Fruit fly (Drosophila melanogaster) whole organism, embryonic: ENCODE measurements around the gene CG5790.

Source experiments
- Adf1 ChIP-seq: fragments of 200-800 bp; sonication (Bioruptor generic); IDR thresholded peaks from 2 replicates; pipeline ENCODE4 v1.3.6; 2022; ENCODE audit warnings: missing biosample characterization, missing genetic modification characterization
- Bgb ChIP-seq: fragments of 200-800 bp; sonication (Bioruptor generic); IDR thresholded peaks from 2 replicates; pipeline ENCODE4 v1.3.6; 2022; ENCODE audit warnings: missing biosample characterization, missing genetic modification characterization; ENCODE audit not compliant: partially characterized antibody
- CG11247 ChIP-seq: fragments of 200-800 bp; sonication (Bioruptor generic); IDR thresholded peaks from 2 replicates; pipeline ENCODE4 v1.3.6; 2022; ENCODE audit warnings: missing biosample characterization, missing genetic modification characterization
- CG11504 ChIP-seq: fragments of 200-800 bp; sonication (Bioruptor generic); optimal IDR thresholded peaks from 3 replicates; lab custom pipeline; 2019; ENCODE audit warnings: missing biosample characterization, mild to moderate bottlenecking, missing genetic modification characterization, moderate library complexity
- CG11695 ChIP-seq: fragments of 200-800 bp; sonication (Bioruptor generic); IDR thresholded peaks from 3 replicates; pipeline ENCODE4 v1.3.6; 2022; ENCODE audit warnings: missing biosample characterization, missing genetic modification characterization
- CG12391 ChIP-seq: fragments of 200-800 bp; sonication (Bioruptor generic); optimal IDR thresholded peaks from 3 replicates; lab custom pipeline; 2018; ENCODE audit warnings: missing biosample characterization, mild to moderate bottlenecking, missing genetic modification characterization, moderate library complexity
- CG14050 ChIP-seq: fragments of 200-800 bp; sonication (Bioruptor generic); IDR thresholded peaks from 3 replicates; pipeline ENCODE4 v1.3.6; 2022; ENCODE audit warnings: missing biosample characterization, missing genetic modification characterization
- CG16813 ChIP-seq: fragments of 200-800 bp; sonication (Bioruptor generic); IDR thresholded peaks from 3 replicates; pipeline ENCODE4 v1.3.6; 2022; ENCODE audit warnings: missing biosample characterization, missing genetic modification characterization; ENCODE audit not compliant: partially characterized antibody
- CG16815 ChIP-seq: fragments of 200-800 bp; sonication (Bioruptor generic); optimal IDR thresholded peaks from 3 replicates; lab custom pipeline; 2017; ENCODE audit warnings: missing biosample characterization, mild to moderate bottlenecking, missing genetic modification characterization
- CG17359 ChIP-seq: fragments of 200-800 bp; sonication (Bioruptor generic); optimal IDR thresholded peaks from 3 replicates; lab custom pipeline; 2018; ENCODE audit warnings: missing biosample characterization, mild to moderate bottlenecking, missing genetic modification characterization, moderate library complexity
- CG18011 ChIP-seq: fragments of 200-800 bp; sonication (Bioruptor generic); optimal IDR thresholded peaks from 2 replicates; lab custom pipeline; 2017; ENCODE audit warnings: missing biosample characterization, missing genetic modification characterization, mild to moderate bottlenecking, moderate library complexity, missing genotype
- CG18262 ChIP-seq: fragments of 200-800 bp; optimal IDR thresholded peaks from 3 replicates; lab custom pipeline; 2019; ENCODE audit warnings: missing biosample characterization, mild to moderate bottlenecking, missing genetic modification characterization, moderate library complexity
- CG2678 ChIP-seq: fragments of 200-800 bp; sonication (Bioruptor generic); optimal IDR thresholded peaks from 3 replicates; lab custom pipeline; 2019; ENCODE audit warnings: missing biosample characterization, mild to moderate bottlenecking, missing genetic modification characterization, moderate library complexity
- CG2712 ChIP-seq: fragments of 200-800 bp; optimal IDR thresholded peaks from 3 replicates; lab custom pipeline; 2019; ENCODE audit warnings: missing biosample characterization, mild to moderate bottlenecking, missing genetic modification characterization, moderate library complexity
- CG3838 ChIP-seq: fragments of 200-800 bp; sonication (Bioruptor generic); optimal IDR thresholded peaks from 3 replicates; lab custom pipeline; 2016; ENCODE audit warnings: missing biosample characterization, missing genetic modification characterization
- CG4617 ChIP-seq: fragments of 200-800 bp; sonication (Bioruptor generic); optimal IDR thresholded peaks from 3 replicates; lab custom pipeline; 2016; ENCODE audit warnings: missing biosample characterization, missing genetic modification characterization, borderline replicate concordance
- CG5245 ChIP-seq: fragments of 200-800 bp; sonication (Bioruptor generic); optimal IDR thresholded peaks from 3 replicates; lab custom pipeline; 2016; ENCODE audit warnings: missing biosample characterization, missing genetic modification characterization
- CG6791 ChIP-seq: fragments of 200-800 bp; sonication (Bioruptor generic); IDR thresholded peaks from 3 replicates; pipeline ENCODE4 v1.3.6; 2022; ENCODE audit warnings: missing biosample characterization, missing genetic modification characterization; ENCODE audit not compliant: partially characterized antibody
- CG7357 ChIP-seq: fragments of 200-800 bp; sonication (Bioruptor generic); IDR thresholded peaks from 3 replicates; pipeline ENCODE4 v1.3.6; 2022; ENCODE audit warnings: missing biosample characterization, missing genetic modification characterization
- CG9437 ChIP-seq: fragments of 200-800 bp; sonication (Bioruptor generic); optimal IDR thresholded peaks from 2 replicates; lab custom pipeline; 2018; ENCODE audit warnings: missing biosample characterization, mild to moderate bottlenecking, missing genetic modification characterization
- CG9727 ChIP-seq: fragments of 200-800 bp; sonication (Bioruptor generic); optimal IDR thresholded peaks from 3 replicates; lab custom pipeline; 2017; ENCODE audit warnings: missing biosample characterization, mild to moderate bottlenecking, missing genetic modification characterization
- HLHmδ ChIP-seq: fragments of 200-800 bp; sonication (Bioruptor generic); optimal IDR thresholded peaks from 2 replicates; lab custom pipeline; 2018; ENCODE audit warnings: missing biosample characterization, mild to moderate bottlenecking, missing genetic modification characterization, moderate library complexity
- Hmx ChIP-seq: fragments of 200-800 bp; sonication (Bioruptor generic); optimal IDR thresholded peaks from 2 replicates; lab custom pipeline; 2016; ENCODE audit warnings: missing biosample characterization, missing genetic modification characterization
- Lhr ChIP-seq: fragments of 200-800 bp; sonication (Bioruptor generic); optimal IDR thresholded peaks from 3 replicates; lab custom pipeline; 2017; ENCODE audit warnings: mild to moderate bottlenecking, missing biosample characterization, missing genetic modification reagents, missing genetic modification characterization
- Lim3 ChIP-seq: fragments of 200-800 bp; sonication (Bioruptor generic); IDR thresholded peaks from 2 replicates; pipeline ENCODE4 v1.3.6; 2022; ENCODE audit warnings: missing biosample characterization, missing genetic modification characterization
- MTF-1 ChIP-seq: fragments of 200-800 bp; sonication (Bioruptor generic); optimal IDR thresholded peaks from 2 replicates; lab custom pipeline; 2018; ENCODE audit warnings: missing biosample characterization, mild to moderate bottlenecking, missing genetic modification characterization, borderline replicate concordance
- Meics ChIP-seq: fragments of 200-800 bp; sonication (Bioruptor generic); optimal IDR thresholded peaks from 2 replicates; lab custom pipeline; 2017; ENCODE audit warnings: missing biosample characterization, mild to moderate bottlenecking, missing genetic modification characterization
- Poxn ChIP-seq: fragments of 200-800 bp; sonication (Bioruptor generic); IDR thresholded peaks from 2 replicates; pipeline ENCODE4 v1.3.6; 2022; ENCODE audit warnings: missing biosample characterization, missing genetic modification characterization
- Sox102F ChIP-seq: fragments of 200-800 bp; sonication (Bioruptor generic); optimal IDR thresholded peaks from 2 replicates; lab custom pipeline; 2018; ENCODE audit warnings: missing biosample characterization, mild to moderate bottlenecking, missing genetic modification characterization, moderate library complexity
- Ssrp ChIP-seq: fragments of 200-800 bp; sonication (Bioruptor generic); optimal IDR thresholded peaks from 2 replicates; lab custom pipeline; 2018; ENCODE audit warnings: missing biosample characterization, mild to moderate bottlenecking, missing genetic modification characterization, moderate library complexity
- Taf1 ChIP-seq: fragments of 200-800 bp; sonication (Bioruptor generic); IDR thresholded peaks from 2 replicates; pipeline ENCODE4 v1.3.6; 2022; ENCODE audit warnings: missing biosample characterization, missing genetic modification characterization
- abd-A ChIP-seq: fragments of 200-800 bp; sonication (Bioruptor generic); optimal IDR thresholded peaks from 3 replicates; lab custom pipeline; 2019; ENCODE audit warnings: missing biosample characterization, mild to moderate bottlenecking, missing genetic modification characterization, moderate library complexity
- bigmax ChIP-seq: fragments of 200-800 bp; sonication (Bioruptor generic); optimal IDR thresholded peaks from 2 replicates; lab custom pipeline; 2018; ENCODE audit warnings: missing biosample characterization, mild to moderate bottlenecking, missing genetic modification characterization
- btn ChIP-seq: fragments of 200-800 bp; sonication (Bioruptor generic); optimal IDR thresholded peaks from 2 replicates; lab custom pipeline; 2016; ENCODE audit warnings: missing biosample characterization, missing genetic modification characterization
- gcm ChIP-seq: fragments of 200-800 bp; sonication (Bioruptor generic); optimal IDR thresholded peaks from 2 replicates; lab custom pipeline; 2019; ENCODE audit warnings: missing biosample characterization, mild to moderate bottlenecking, missing genetic modification characterization, moderate library complexity
- gem ChIP-seq: fragments of 200-800 bp; sonication (Bioruptor generic); optimal IDR thresholded peaks from 2 replicates; lab custom pipeline; 2019; ENCODE audit warnings: missing biosample characterization, mild to moderate bottlenecking, missing genetic modification characterization, moderate library complexity
- kni ChIP-seq: fragments of 200-800 bp; sonication (Bioruptor generic); optimal IDR thresholded peaks from 3 replicates; lab custom pipeline; 2017; ENCODE audit warnings: mild to moderate bottlenecking, missing biosample characterization, missing genetic modification reagents, missing genetic modification characterization
- lilli ChIP-seq: fragments of 200-800 bp; sonication (Bioruptor generic); optimal IDR thresholded peaks from 3 replicates; lab custom pipeline; 2016; ENCODE audit warnings: missing biosample characterization, missing genetic modification characterization
- mld ChIP-seq: fragments of 200-800 bp; sonication (Bioruptor generic); IDR thresholded peaks from 3 replicates; pipeline ENCODE4 v1.3.6; 2022; ENCODE audit warnings: missing biosample characterization, missing genetic modification characterization; ENCODE audit not compliant: partially characterized antibody
- p53 ChIP-seq: fragments of 200-800 bp; sonication (Bioruptor generic); optimal IDR thresholded peaks from 2 replicates; lab custom pipeline; 2016; ENCODE audit warnings: missing biosample characterization, missing genetic modification characterization
- phol ChIP-seq: fragments of 200-800 bp; sonication (Bioruptor generic); optimal IDR thresholded peaks from 3 replicates; lab custom pipeline; 2018; ENCODE audit warnings: missing biosample characterization, mild to moderate bottlenecking, missing genetic modification characterization, moderate library complexity
- ro ChIP-seq: fragments of 200-800 bp; sonication (Bioruptor generic); IDR thresholded peaks from 2 replicates; pipeline ENCODE4 v1.3.6; 2022; ENCODE audit warnings: missing biosample characterization, missing genetic modification characterization
- sd ChIP-seq: fragments of 200-800 bp; sonication (Bioruptor generic); optimal IDR thresholded peaks from 3 replicates; lab custom pipeline; 2018; ENCODE audit warnings: missing biosample characterization, mild to moderate bottlenecking, missing genetic modification characterization, moderate library complexity
- seq ChIP-seq: fragments of 200-800 bp; sonication (Bioruptor generic); IDR thresholded peaks from 2 replicates; pipeline ENCODE4 v1.3.6; 2022; ENCODE audit warnings: missing biosample characterization, missing genetic modification characterization
- sna ChIP-seq: fragments of 200-800 bp; sonication (Bioruptor generic); IDR thresholded peaks from 2 replicates; pipeline ENCODE4 v1.3.6; 2022; ENCODE audit warnings: missing biosample characterization, missing genetic modification characterization; ENCODE audit not compliant: partially characterized antibody
- unpg ChIP-seq: fragments of 200-800 bp; sonication (Bioruptor generic); optimal IDR thresholded peaks from 3 replicates; lab custom pipeline; 2018; ENCODE audit warnings: missing biosample characterization, mild to moderate bottlenecking, missing genetic modification characterization, moderate library complexity
- wdn ChIP-seq: fragments of 200-800 bp; sonication (Bioruptor generic); IDR thresholded peaks from 2 replicates; pipeline ENCODE4 v1.3.6; 2022; ENCODE audit warnings: missing biosample characterization, missing genetic modification characterization
- zen ChIP-seq: fragments of 200-800 bp; sonication (Bioruptor generic); optimal IDR thresholded peaks from 3 replicates; lab custom pipeline; 2018; ENCODE audit warnings: missing biosample characterization, mild to moderate bottlenecking, missing genetic modification characterization, moderate library complexity

The CG5790 gene

dm6 chr2L:18313922-18314712 is 19.5 kb downstream of the CG5790 start (continued):
- TF ChIP-seq kni, result peak; percentile 93
- no peak for TF ChIP-seq Ssrp
- no peak for TF ChIP-seq CG5245
- TF ChIP-seq CG11247 (GFP tag; lab: Robert Waterston, UW), result no peak
- peak; percentile 14 for TF ChIP-seq sd
- peak; percentile 13 for TF ChIP-seq abd-A (tag; lab: Kevin White, UChicago)
- TF ChIP-seq wdn, result no peak
- TF ChIP-seq, all 482 proteins: peak for 29

- TF ChIP-seq zen (tag; lab: Kevin White, UChicago) (no peak), lilli (GFP tag; lab: Kevin White, UChicago) (no peak), CG3838 (GFP tag; lab: Kevin White, UChicago) (no peak), Lim3 (GFP tag; lab: Robert Waterston, UW) (no peak), ro (GFP tag; lab: Robert Waterston, UW) (no peak), Taf1 (GFP tag; lab: Robert Waterston, UW) (no peak), CG6791 (no peak), unpg (GFP tag; lab: Kevin White, UChicago) (peak; percentile 36), CG12391 (peak; percentile 27), Lhr (GFP tag; lab: Kevin White, UChicago) (no peak), Sox102F (GFP tag; lab: Kevin White, UChicago) (peak; percentile 18), CG16813 (GFP tag; lab: Robert Waterston, UW) (no peak), gcm (no peak), CG2678 (tag; lab: Kevin White, UChicago) (no peak), MTF-1 (no peak), CG4617 (GFP tag; lab: Kevin White, UChicago) (no peak), btn (GFP tag; lab: Kevin White, UChicago) (no peak), CG2712 (peak; percentile 48), gem (tag; lab: Kevin White, UChicago) (peak; percentile 40), CG9727 (GFP tag; lab: Kevin White, UChicago) (no peak), CG18011 (GFP tag; lab: Kevin White, UChicago) (no peak), phol (tag; lab: Kevin White, UChicago) (peak; percentile 24), bigmax (GFP tag; lab: Kevin White, UChicago) (no peak), CG18262 (peak; percentile 33), Meics (GFP tag; lab: Kevin White, UChicago) (no peak), CG11695 (GFP tag; lab: Robert Waterston, UW) (0 out of 3 replicates have a peak, but pooled peaks have one; percentile 6), HLHmδ (GFP tag; lab: Kevin White, UChicago) (no peak), sna (GFP tag; lab: Robert Waterston, UW) (no peak), CG7357 (GFP tag; lab: Robert Waterston, UW) (no peak), seq (no peak), Hmx (GFP tag; lab: Kevin White, UChicago) (no peak), Bgb (GFP tag; lab: Robert Waterston, UW) (no peak), CG17359 (tag; lab: Kevin White, UChicago) (no peak), CG11504 (peak; percentile 74), CG16815 (GFP tag; lab: Kevin White, UChicago) (no peak), CG9437 (GFP tag; lab: Kevin White, UChicago) (no peak), p53 (GFP tag; lab: Kevin White, UChicago) (no peak), Poxn (GFP tag; lab: Robert Waterston, UW) (no peak), mld (GFP tag; lab: Robert Waterston, UW) (no peak), CG14050 (GFP tag; lab: Robert Waterston, UW) (no peak), Adf1 (GFP tag; lab: Robert Waterston, UW) (no peak)
These were observed 20.8 kb downstream of the CG5790 start for dm6 chr2L:18315454-18315853.
